Fruit fly (Drosophila melanogaster) whole organism, wandering third instar larva: Measurements from ENCODE around the gene CG3982.

Experiments used
- Abd-B ChIP-seq: fragments of >200 bp; optimal IDR thresholded peaks from 2 replicates; lab custom pipeline; 2017; ENCODE audit warnings: missing biosample characterization, missing genetic modification characterization
- CG32264 ChIP-seq: fragments of 200-800 bp; sonication (Bioruptor generic); optimal IDR thresholded peaks from 2 replicates; lab custom pipeline; 2016; ENCODE audit warnings: missing biosample characterization, missing genetic modification characterization
- CG9705 ChIP-seq: fragments of 200-800 bp; sonication (Bioruptor generic); optimal IDR thresholded peaks from 2 replicates; lab custom pipeline; 2018; ENCODE audit warnings: missing biosample characterization, mild to moderate bottlenecking, missing genetic modification characterization
- CrebA ChIP-seq: fragments of 200-800 bp; sonication (Bioruptor generic); optimal IDR thresholded peaks from 2 replicates; lab custom pipeline; 2016; ENCODE audit warnings: missing biosample characterization, mild to moderate bottlenecking, missing genetic modification characterization, borderline replicate concordance
- Dfd ChIP-seq: fragments of >200 bp; optimal IDR thresholded peaks from 2 replicates; lab custom pipeline; 2017; ENCODE audit warnings: missing biosample characterization, missing genetic modification characterization
- Dif ChIP-seq: fragments of 200-275, 200-300 bp; sonication (Bioruptor generic); optimal IDR thresholded peaks from 2 replicates; lab custom pipeline; 2018; ENCODE audit warnings: missing biosample characterization, missing genetic modification characterization; ENCODE audit not compliant: partially characterized antibody
- GATAd ChIP-seq: sonication (Bioruptor generic); optimal IDR thresholded peaks from 2 replicates; lab custom pipeline; 2016; ENCODE audit warnings: missing biosample characterization, missing genetic modification characterization
- HLH106 ChIP-seq: fragments of 200-800 bp; optimal IDR thresholded peaks from 3 replicates; lab custom pipeline; 2019; ENCODE audit warnings: missing biosample characterization, mild to moderate bottlenecking, missing genetic modification characterization, moderate library complexity
- Hnf4 ChIP-seq: fragments of 200-800 bp; sonication (Bioruptor generic); optimal IDR thresholded peaks from 2 replicates; lab custom pipeline; 2016; ENCODE audit warnings: missing biosample characterization, mild to moderate bottlenecking, missing genetic modification characterization
- Hr78 ChIP-seq: fragments of >200 bp; optimal IDR thresholded peaks from 2 replicates; lab custom pipeline; 2017; ENCODE audit warnings: missing biosample characterization, missing genetic modification characterization
- Hr83 ChIP-seq: fragments of 200-300 bp; sonication (Bioruptor generic); optimal IDR thresholded peaks from 2 replicates; lab custom pipeline; 2016; ENCODE audit warnings: missing biosample characterization, mild to moderate bottlenecking, missing genetic modification characterization, moderate library complexity; ENCODE audit not compliant: poor library complexity, severe bottlenecking
- Jra ChIP-seq: sonication (Bioruptor generic); optimal IDR thresholded peaks from 2 replicates; lab custom pipeline; 2016; ENCODE audit warnings: missing biosample characterization, missing genetic modification characterization
- Mio ChIP-seq: sonication (Bioruptor generic); optimal IDR thresholded peaks from 2 replicates; lab custom pipeline; 2016; ENCODE audit warnings: missing biosample characterization, missing genetic modification characterization
- OdsH ChIP-seq: fragments of 200-800 bp; sonication (Bioruptor generic); optimal IDR thresholded peaks from 2 replicates; lab custom pipeline; 2016; ENCODE audit warnings: missing biosample characterization, mild to moderate bottlenecking, missing genetic modification characterization
- Rel ChIP-seq, 2 experiments: fragments of 200-800 bp; sonication (Bioruptor generic) in 1 of 2; optimal IDR thresholded peaks; 2 replicates in 1 of 2; 3 replicates in 1 of 2; lab custom pipeline; 2016 to 2019; ENCODE audit warnings: mild to moderate bottlenecking in 2 of 2, missing biosample characterization in 2 of 2, missing genetic modification characterization in 2 of 2, moderate library complexity in 1 of 2
- Sp1 ChIP-seq: fragments of 200-800 bp; sonication (Bioruptor generic); optimal IDR thresholded peaks from 3 replicates; lab custom pipeline; 2019; ENCODE audit warnings: missing biosample characterization, mild to moderate bottlenecking, missing genetic modification characterization, moderate library complexity
- Vsx2 ChIP-seq: fragments of 200-300, 225-300 bp; sonication (Bioruptor generic); optimal IDR thresholded peaks from 2 replicates; lab custom pipeline; 2018; ENCODE audit warnings: missing biosample characterization, missing genetic modification characterization; ENCODE audit not compliant: partially characterized antibody
- br ChIP-seq: fragments of 200-800 bp; sonication (Bioruptor generic); optimal IDR thresholded peaks from 2 replicates; lab custom pipeline; 2016; ENCODE audit warnings: missing biosample characterization, missing genetic modification characterization
- brk ChIP-seq: fragments of 200-800 bp; sonication (Bioruptor generic); optimal IDR thresholded peaks from 2 replicates; lab custom pipeline; 2016; ENCODE audit warnings: missing biosample characterization, mild to moderate bottlenecking, missing genetic modification characterization
- dsf ChIP-seq: sonication (Bioruptor generic); optimal IDR thresholded peaks from 2 replicates; lab custom pipeline; 2016; ENCODE audit warnings: missing biosample characterization, missing genetic modification characterization, borderline replicate concordance
- ey ChIP-seq: fragments of 200-800 bp; sonication (Bioruptor generic); optimal IDR thresholded peaks from 2 replicates; lab custom pipeline; 2016; ENCODE audit warnings: missing biosample characterization, missing genetic modification characterization
- foxo ChIP-seq, 2 experiments: fragments of 200-800 bp; sonication (Bioruptor generic); optimal IDR thresholded peaks; 2 replicates in 1 of 2; 3 replicates in 1 of 2; lab custom pipeline; 2016 to 2017; ENCODE audit warnings: missing biosample characterization in 2 of 2, missing genetic modification characterization in 2 of 2
- fru ChIP-seq: fragments of 200-800 bp; sonication (Bioruptor generic); optimal IDR thresholded peaks from 3 replicates; lab custom pipeline; 2016; ENCODE audit warnings: missing biosample characterization, mild to moderate bottlenecking, missing genetic modification characterization
- h ChIP-seq: fragments of 200-800 bp; sonication (Bioruptor generic); optimal IDR thresholded peaks from 3 replicates; lab custom pipeline; 2016; ENCODE audit warnings: missing biosample characterization, mild to moderate bottlenecking, missing genetic modification characterization
- jim ChIP-seq: fragments of 175-275, 200-325 bp; sonication (Bioruptor generic); optimal IDR thresholded peaks from 2 replicates; lab custom pipeline; 2016; ENCODE audit warnings: missing biosample characterization, mild to moderate bottlenecking, missing genetic modification characterization
- lola ChIP-seq: fragments of >200 bp; optimal IDR thresholded peaks from 2 replicates; lab custom pipeline; 2017; ENCODE audit warnings: missing biosample characterization, missing genetic modification characterization
- pan ChIP-seq: fragments of >200 bp; optimal IDR thresholded peaks from 2 replicates; lab custom pipeline; 2017
- psq ChIP-seq: fragments of 200-800 bp; sonication (Bioruptor generic); optimal IDR thresholded peaks from 3 replicates; lab custom pipeline; 2017; ENCODE audit warnings: missing biosample characterization, mild to moderate bottlenecking, missing genetic modification characterization, moderate library complexity
- rgr ChIP-seq: fragments of 200-800 bp; sonication (Bioruptor generic); optimal IDR thresholded peaks from 3 replicates; lab custom pipeline; 2016; ENCODE audit warnings: missing biosample characterization, mild to moderate bottlenecking, missing genetic modification characterization
- sage ChIP-seq: fragments of 200-800 bp; sonication (Bioruptor generic); optimal IDR thresholded peaks from 2 replicates; lab custom pipeline; 2016; ENCODE audit warnings: missing biosample characterization, mild to moderate bottlenecking, missing genetic modification characterization
- sv ChIP-seq: fragments of 200-800 bp; sonication (Bioruptor generic); optimal IDR thresholded peaks from 3 replicates; lab custom pipeline; 2016; ENCODE audit warnings: missing biosample characterization, missing genetic modification characterization
- tai ChIP-seq: sonication (Bioruptor generic); optimal IDR thresholded peaks from 2 replicates; lab custom pipeline; 2016; ENCODE audit warnings: missing biosample characterization, missing genetic modification characterization
- usp ChIP-seq: fragments of >200 bp; optimal IDR thresholded peaks from 2 replicates; lab custom pipeline; 2017; ENCODE audit warnings: missing biosample characterization, missing genetic modification characterization
- woc ChIP-seq: sonication (Bioruptor generic); optimal IDR thresholded peaks from 2 replicates; lab custom pipeline; 2016; ENCODE audit warnings: missing biosample characterization, mild to moderate bottlenecking, missing genetic modification characterization

Gene CG3982

dm6 chr3L:9442625-9443282, 25.6 kb upstream of the CG3982 start, which contains the start of gene Srg3:
Gene Srg3 (plus strand): TSS chr3L:9443232.
- TF ChIP-seq h, result no peak
- TF ChIP-seq dsf (GFP tag; lab: Kevin White, UChicago), result no peak
- no peak for TF ChIP-seq br (GFP tag; lab: Kevin White, UChicago)
- no peak for TF ChIP-seq Sp1 (GFP tag; lab: Kevin White, UChicago)
- TF ChIP-seq Vsx2, result no peak
- TF ChIP-seq Abd-B (GFP tag; lab: Kevin White, UChicago), result no peak
- TF ChIP-seq Mio (GFP tag; lab: Kevin White, UChicago), result no peak
- no peak for TF ChIP-seq CG32264 (GFP tag; lab: Kevin White, UChicago)
- no peak for TF ChIP-seq lola (GFP tag; lab: Kevin White, UChicago)
- no peak for TF ChIP-seq foxo (GFP tag; optimal IDR thresholded peaks at IDR 0.05; lab: Kevin White, UChicago)
- TF ChIP-seq Hr78 (GFP tag; lab: Kevin White, UChicago), result no peak
- TF ChIP-seq Jra (GFP tag; lab: Kevin White, UChicago), result no peak
- no peak for TF ChIP-seq sage (GFP tag; lab: Kevin White, UChicago)
- no peak for TF ChIP-seq Dif
- no peak for TF ChIP-seq Rel (GFP tag; optimal IDR thresholded peaks at IDR 0.05; lab: Kevin White, UChicago)
- TF ChIP-seq Rel (tag; optimal IDR thresholded peaks at IDR 0.05; lab: Kevin White, UChicago), result no peak
- TF ChIP-seq woc (GFP tag; lab: Kevin White, UChicago), result no peak
- TF ChIP-seq CG9705 (GFP tag; lab: Kevin White, UChicago), result no peak
- TF ChIP-seq brk (GFP tag; lab: Kevin White, UChicago), result no peak
- no peak for TF ChIP-seq Hnf4 (GFP tag; lab: Kevin White, UChicago)

DNA sequence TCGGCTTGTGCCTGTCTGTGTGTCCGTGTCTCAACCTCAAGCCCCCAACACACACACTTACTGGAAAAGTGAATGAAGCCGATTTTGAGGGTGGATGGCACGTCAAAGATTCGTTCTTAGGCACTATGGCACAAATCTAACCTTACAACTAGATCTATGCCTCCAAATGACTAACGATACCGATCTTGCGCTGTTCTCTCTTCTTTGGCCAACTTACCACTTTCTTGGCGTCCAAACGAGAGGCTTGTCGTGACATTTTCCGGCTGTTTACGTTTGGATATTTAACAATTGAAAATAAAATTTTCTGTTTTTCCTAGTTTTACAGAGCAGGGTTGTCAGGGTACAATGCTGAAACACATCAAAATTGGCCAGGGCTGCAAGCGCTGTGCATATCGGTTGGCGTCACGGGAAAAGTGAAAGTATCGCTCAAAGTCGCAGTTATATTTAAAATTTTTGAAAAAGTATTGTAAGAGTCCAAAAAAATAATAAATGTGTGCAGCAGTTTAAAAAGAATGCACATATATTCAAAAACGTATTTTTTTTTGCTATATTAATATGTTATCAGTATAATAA, 24.8 kb upstream of the CG3982 start, which contains the start of the genes Bet3 and Nf-YA:
Bet3 (minus strand) TSS at position 361 of the 573 bp plus-strand sequence.
Nf-YA (minus strand) TSS at position 361 of the 573 bp plus-strand sequence.
- TF ChIP-seq Hnf4 (GFP tag; lab: Kevin White, UChicago) (peak; percentile 34), Rel (GFP tag; optimal IDR thresholded peaks at IDR 0.05; lab: Kevin White, UChicago) (no peak), Rel (tag; optimal IDR thresholded peaks at IDR 0.05; lab: Kevin White, UChicago) (peak; percentile 52), jim (GFP tag; lab: Kevin White, UChicago) (no peak), HLH106 (peak; percentile 39), Mio (GFP tag; lab: Kevin White, UChicago) (no peak), dsf (GFP tag; lab: Kevin White, UChicago) (peak; percentile 3), GATAd (no peak), OdsH (GFP tag; lab: Kevin White, UChicago) (no peak), Jra (GFP tag; lab: Kevin White, UChicago) (peak; percentile 64), psq (GFP tag; lab: Kevin White, UChicago) (no peak), sv (GFP tag; lab: Kevin White, UChicago) (no peak), rgr (GFP tag; lab: Kevin White, UChicago) (peak; percentile 58), Sp1 (GFP tag; lab: Kevin White, UChicago) (peak; percentile 36), h (peak; percentile 9), foxo (GFP tag; optimal IDR thresholded peaks at IDR 0.05; lab: Kevin White, UChicago) (peak in 1 of 2 experiments; percentile 56), woc (GFP tag; lab: Kevin White, UChicago) (peak; percentile 41), Hr83 (GFP tag; lab: Kevin White, UChicago) (peak; percentile 80)

DNA sequence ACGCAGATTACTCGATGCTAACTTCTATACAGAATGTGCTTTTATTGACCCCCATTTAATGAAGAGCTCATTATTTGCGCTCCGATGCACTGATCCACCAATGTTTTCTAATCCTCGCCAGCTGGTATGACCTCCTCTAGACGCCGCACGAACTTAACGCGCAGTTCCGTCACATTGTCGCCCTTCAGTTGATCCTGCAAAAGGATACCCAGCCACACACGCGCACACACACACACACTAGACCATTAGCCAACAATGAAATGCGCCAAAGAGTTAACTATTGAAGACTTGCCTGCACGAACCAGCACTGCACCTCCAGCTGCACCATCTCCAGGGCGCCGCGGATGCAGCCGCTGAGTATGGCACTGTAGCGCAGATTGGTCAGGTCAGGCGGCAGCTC, 21.7 kb upstream of the CG3982 start:
- TF ChIP-seq sv (GFP tag; lab: Kevin White, UChicago) (no peak), Dfd (GFP tag; lab: Kevin White, UChicago) (peak; percentile 78)

dm6 chr3L:9435831-9436230, 18.6 kb upstream of the CG3982 start:
- TF ChIP-seq Rel (GFP tag; optimal IDR thresholded peaks at IDR 0.05; lab: Kevin White, UChicago) (no peak), Rel (tag; optimal IDR thresholded peaks at IDR 0.05; lab: Kevin White, UChicago) (peak; percentile 73), h (peak; percentile 4), OdsH (GFP tag; lab: Kevin White, UChicago) (no peak)
- TF ChIP-seq, all 38 proteins: peak for 2

DNA sequence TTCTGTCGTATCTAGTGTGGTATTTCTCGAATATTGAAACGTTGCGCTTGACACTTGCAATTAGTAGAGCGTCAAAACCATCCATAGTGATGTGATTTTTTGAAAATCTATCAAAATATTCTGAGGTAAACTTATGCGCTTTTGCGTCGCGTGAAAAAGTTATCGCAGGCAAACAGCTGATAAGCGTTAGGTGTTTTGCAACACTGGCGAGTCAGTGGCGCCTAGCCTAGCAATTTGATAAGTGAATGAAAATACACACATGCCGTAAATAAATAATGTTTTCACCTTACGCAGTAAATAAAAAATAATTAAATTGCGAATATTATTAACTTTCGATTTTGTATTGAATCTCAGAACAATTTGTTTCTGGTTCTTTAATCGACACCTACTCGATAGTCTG, 18.1 kb upstream of the CG3982 start, which contains the start of gene CG42526:
CG42526 (minus strand) TSS at position 85 of the 400 bp plus-strand sequence.
- TF ChIP-seq jim (GFP tag; lab: Kevin White, UChicago), result no peak
- TF ChIP-seq pan (lab: Kevin White, UChicago), result no peak
- TF ChIP-seq psq (GFP tag; lab: Kevin White, UChicago), result peak; percentile 37
- TF ChIP-seq CrebA, result no peak
- TF ChIP-seq CG9705 (GFP tag; lab: Kevin White, UChicago), result no peak
- peak; percentile 38 to 82 for TF ChIP-seq foxo (GFP tag; optimal IDR thresholded peaks at IDR 0.05; lab: Kevin White, UChicago)
- peak; percentile 53 for TF ChIP-seq sv (GFP tag; lab: Kevin White, UChicago)
- peak; percentile 56 for TF ChIP-seq h
- peak; percentile 50 for TF ChIP-seq fru
- no peak for TF ChIP-seq Hr78 (GFP tag; lab: Kevin White, UChicago)
- no peak for TF ChIP-seq brk (GFP tag; lab: Kevin White, UChicago)
- no peak for TF ChIP-seq Mio (GFP tag; lab: Kevin White, UChicago)
- no peak for TF ChIP-seq dsf (GFP tag; lab: Kevin White, UChicago)
- no peak for TF ChIP-seq tai (GFP tag; lab: Kevin White, UChicago)
- TF ChIP-seq usp (GFP tag; lab: Kevin White, UChicago), result no peak
- TF ChIP-seq woc (GFP tag; lab: Kevin White, UChicago), result no peak
- TF ChIP-seq ey (GFP tag; lab: Kevin White, UChicago), result peak; percentile 65
- TF ChIP-seq Jra (GFP tag; lab: Kevin White, UChicago), result peak; percentile 59
- no peak for TF ChIP-seq Vsx2
- TF ChIP-seq OdsH (GFP tag; lab: Kevin White, UChicago), result peak; percentile 65
- TF ChIP-seq Hr83 (GFP tag; lab: Kevin White, UChicago), result peak; percentile 73
- peak; percentile 23 for TF ChIP-seq HLH106
- TF ChIP-seq Rel (GFP tag; optimal IDR thresholded peaks at IDR 0.05; lab: Kevin White, UChicago), result no peak
- peak; percentile 26 for TF ChIP-seq Rel (tag; optimal IDR thresholded peaks at IDR 0.05; lab: Kevin White, UChicago)
